Fruit fly (Drosophila melanogaster) whole organism, embryonic: ENCODE measurements around the gene CaMKII.

ENCODE experiments used
- Antp ChIP-seq: fragments of 200-800 bp; sonication (Bioruptor generic); optimal IDR thresholded peaks from 3 replicates; lab custom pipeline; 2016; ENCODE audit warnings: missing biosample characterization, missing genetic modification characterization
- Atf-2 ChIP-seq: fragments of 200-800 bp; sonication (Bioruptor generic); optimal IDR thresholded peaks from 2 replicates; lab custom pipeline; 2016; ENCODE audit warnings: missing biosample characterization, missing genetic modification characterization
- Bgb ChIP-seq: fragments of 200-800 bp; sonication (Bioruptor generic); IDR thresholded peaks from 2 replicates; pipeline ENCODE4 v1.3.6; 2022; ENCODE audit warnings: missing biosample characterization, missing genetic modification characterization; ENCODE audit not compliant: partially characterized antibody
- CG10366 ChIP-seq: fragments of 200-800 bp; sonication (Bioruptor generic); IDR thresholded peaks from 2 replicates; pipeline ENCODE4 v1.3.6; 2022; ENCODE audit warnings: missing biosample characterization, missing genetic modification characterization
- CG11723 ChIP-seq: fragments of 200-800 bp; sonication (Bioruptor generic); optimal IDR thresholded peaks from 2 replicates; lab custom pipeline; 2017; ENCODE audit warnings: missing biosample characterization, mild to moderate bottlenecking, missing genetic modification characterization
- CG12071 ChIP-seq: fragments of 200-800 bp; sonication (Bioruptor generic); optimal IDR thresholded peaks from 3 replicates; lab custom pipeline; 2018; ENCODE audit warnings: missing biosample characterization, mild to moderate bottlenecking, missing genetic modification characterization
- CG13287 ChIP-seq: fragments of 200-800 bp; sonication (Bioruptor generic); IDR thresholded peaks from 2 replicates; pipeline ENCODE4 v1.3.6; 2022; ENCODE audit warnings: missing biosample characterization, missing genetic modification characterization; ENCODE audit not compliant: partially characterized antibody
- CG15011 ChIP-seq: fragments of 200-800 bp; sonication (Bioruptor generic); optimal IDR thresholded peaks from 3 replicates; lab custom pipeline; 2018; ENCODE audit warnings: missing biosample characterization, mild to moderate bottlenecking, missing genetic modification characterization
- CG1529 ChIP-seq: fragments of 200-800 bp; sonication (Bioruptor generic); optimal IDR thresholded peaks from 3 replicates; lab custom pipeline; 2018; ENCODE audit warnings: missing biosample characterization, missing genetic modification characterization
- CG1792 ChIP-seq: fragments of 200-800 bp; sonication (Bioruptor generic); optimal IDR thresholded peaks from 2 replicates; lab custom pipeline; 2016; ENCODE audit warnings: missing biosample characterization, missing genetic modification characterization
- CG2120 ChIP-seq: fragments of 200-800 bp; sonication (Bioruptor generic); optimal IDR thresholded peaks from 3 replicates; lab custom pipeline; 2016; ENCODE audit warnings: missing biosample characterization, missing genetic modification characterization
- CG2199 ChIP-seq: fragments of 200-800 bp; sonication (Bioruptor generic); IDR thresholded peaks from 3 replicates; pipeline ENCODE4 v1.3.6; 2022; ENCODE audit warnings: missing biosample characterization, missing genetic modification characterization
- CG30020 ChIP-seq: fragments of 200-800 bp; optimal IDR thresholded peaks from 2 replicates; lab custom pipeline; 2019; ENCODE audit warnings: missing biosample characterization, mild to moderate bottlenecking, missing genetic modification characterization, moderate library complexity
- CG30431 ChIP-seq: fragments of 200-800 bp; sonication (Bioruptor generic); optimal IDR thresholded peaks from 2 replicates; lab custom pipeline; 2017; ENCODE audit warnings: missing biosample characterization, missing genetic modification characterization
- CG5180 ChIP-seq: fragments of 200-800 bp; sonication (Bioruptor generic); optimal IDR thresholded peaks from 3 replicates; lab custom pipeline; 2017; ENCODE audit warnings: missing biosample characterization, missing genetic modification characterization, mild to moderate bottlenecking, moderate library complexity, missing genetic modification reagents
- CG6813 ChIP-seq: fragments of 200-800 bp; sonication (Bioruptor generic); optimal IDR thresholded peaks from 2 replicates; lab custom pipeline; 2017; ENCODE audit warnings: missing biosample characterization, missing genetic modification characterization, mild to moderate bottlenecking, moderate library complexity, missing genetic modification reagents
- CG6854 ChIP-seq: fragments of 200-800 bp; sonication (Bioruptor generic); optimal IDR thresholded peaks from 3 replicates; lab custom pipeline; 2017; ENCODE audit warnings: missing biosample characterization, mild to moderate bottlenecking, missing genetic modification characterization
- CG7357 ChIP-seq: fragments of 200-800 bp; sonication (Bioruptor generic); IDR thresholded peaks from 3 replicates; pipeline ENCODE4 v1.3.6; 2022; ENCODE audit warnings: missing biosample characterization, missing genetic modification characterization
- CG7987 ChIP-seq: fragments of 200-800 bp; sonication (Bioruptor generic); optimal IDR thresholded peaks from 2 replicates; lab custom pipeline; 2018; ENCODE audit warnings: missing biosample characterization, mild to moderate bottlenecking, missing genetic modification characterization, moderate library complexity
- CG9609 ChIP-seq: fragments of 200-800 bp; sonication (Bioruptor generic); optimal IDR thresholded peaks from 3 replicates; lab custom pipeline; 2016; ENCODE audit warnings: missing biosample characterization, missing genetic modification characterization
- CG9727 ChIP-seq: fragments of 200-800 bp; sonication (Bioruptor generic); optimal IDR thresholded peaks from 3 replicates; lab custom pipeline; 2017; ENCODE audit warnings: missing biosample characterization, mild to moderate bottlenecking, missing genetic modification characterization
- Chrac-16 ChIP-seq: fragments of 200-800 bp; sonication (Bioruptor generic); optimal IDR thresholded peaks from 3 replicates; lab custom pipeline; 2016; ENCODE audit warnings: missing biosample characterization, missing genetic modification characterization
- Dbx ChIP-seq: fragments of 200-800 bp; sonication (Bioruptor generic); IDR thresholded peaks from 3 replicates; pipeline ENCODE4 v1.3.6; 2022; ENCODE audit warnings: missing biosample characterization, missing genetic modification characterization
- Dip3 ChIP-seq: fragments of 200-800 bp; sonication (Bioruptor generic); optimal IDR thresholded peaks from 3 replicates; lab custom pipeline; 2016; ENCODE audit warnings: missing biosample characterization, missing genetic modification characterization
- Gug ChIP-seq: fragments of 200-800 bp; sonication (Bioruptor generic); IDR thresholded peaks from 4 replicates; pipeline ENCODE4 v1.3.6; 2022; ENCODE audit warnings: missing biosample characterization, missing genetic modification characterization
- HmgD ChIP-seq: fragments of 200-800 bp; sonication (Bioruptor generic); optimal IDR thresholded peaks from 3 replicates; lab custom pipeline; 2016; ENCODE audit warnings: missing biosample characterization, missing genetic modification characterization
- Hr51 ChIP-seq, 2 experiments: fragments of 200-800 bp; sonication (Bioruptor generic); optimal IDR thresholded peaks; 2 replicates in 1 of 2; 3 replicates in 1 of 2; lab custom pipeline; 2016 to 2018; ENCODE audit warnings: missing biosample characterization in 2 of 2, missing genetic modification characterization in 2 of 2, mild to moderate bottlenecking in 1 of 2, moderate library complexity in 1 of 2
- Lim3 ChIP-seq: fragments of 200-800 bp; sonication (Bioruptor generic); IDR thresholded peaks from 2 replicates; pipeline ENCODE4 v1.3.6; 2022; ENCODE audit warnings: missing biosample characterization, missing genetic modification characterization
- NC2α ChIP-seq: fragments of 200-800 bp; sonication (Bioruptor generic); optimal IDR thresholded peaks from 2 replicates; lab custom pipeline; 2016; ENCODE audit warnings: missing biosample characterization, missing genetic modification characterization
- Optix ChIP-seq: fragments of 200-800 bp; sonication (Bioruptor generic); IDR thresholded peaks from 3 replicates; pipeline ENCODE4 v1.3.6; 2022; ENCODE audit warnings: missing biosample characterization, missing genetic modification characterization
- Usf ChIP-seq: fragments of 200-800 bp; sonication (Bioruptor generic); optimal IDR thresholded peaks from 2 replicates; lab custom pipeline; 2017; ENCODE audit warnings: missing genotype, missing biosample characterization, missing genetic modification characterization
- Xbp1 ChIP-seq: fragments of 200-800 bp; sonication (Bioruptor generic); optimal IDR thresholded peaks from 3 replicates; lab custom pipeline; 2016; ENCODE audit warnings: missing biosample characterization, mild to moderate bottlenecking, missing genetic modification characterization
- abd-A ChIP-seq: fragments of 200-800 bp; sonication (Bioruptor generic); optimal IDR thresholded peaks from 3 replicates; lab custom pipeline; 2019; ENCODE audit warnings: missing biosample characterization, mild to moderate bottlenecking, missing genetic modification characterization, moderate library complexity
- cato ChIP-seq: fragments of 200-800 bp; sonication (Bioruptor generic); optimal IDR thresholded peaks from 2 replicates; lab custom pipeline; 2016; ENCODE audit warnings: missing biosample characterization, missing genetic modification characterization, borderline replicate concordance
- dmrt11E ChIP-seq: fragments of 200-800 bp; sonication (Bioruptor generic); optimal IDR thresholded peaks from 3 replicates; lab custom pipeline; 2018; ENCODE audit warnings: missing biosample characterization, mild to moderate bottlenecking, missing genetic modification characterization, moderate library complexity
- fd3F ChIP-seq: fragments of 200-800 bp; sonication (Bioruptor generic); optimal IDR thresholded peaks from 2 replicates; lab custom pipeline; 2018; ENCODE audit warnings: missing biosample characterization, mild to moderate bottlenecking, missing genetic modification characterization, moderate library complexity
- fd64A ChIP-seq: fragments of 200-800 bp; sonication (Bioruptor generic); optimal IDR thresholded peaks from 3 replicates; lab custom pipeline; 2018; ENCODE audit warnings: missing biosample characterization, mild to moderate bottlenecking, missing genetic modification characterization
- gcm ChIP-seq: fragments of 200-800 bp; sonication (Bioruptor generic); optimal IDR thresholded peaks from 2 replicates; lab custom pipeline; 2019; ENCODE audit warnings: missing biosample characterization, mild to moderate bottlenecking, missing genetic modification characterization, moderate library complexity
- gro ChIP-seq: fragments of 200-800 bp; sonication (Bioruptor generic); optimal IDR thresholded peaks from 2 replicates; lab custom pipeline; 2016; ENCODE audit warnings: missing biosample characterization, missing genetic modification characterization
- ind ChIP-seq: fragments of 200-800 bp; sonication (Bioruptor generic); optimal IDR thresholded peaks from 3 replicates; lab custom pipeline; 2016; ENCODE audit warnings: missing biosample characterization, missing genetic modification characterization
- lilli ChIP-seq: fragments of 200-800 bp; sonication (Bioruptor generic); optimal IDR thresholded peaks from 3 replicates; lab custom pipeline; 2016; ENCODE audit warnings: missing biosample characterization, missing genetic modification characterization
- lmd ChIP-seq: fragments of 200-800 bp; sonication (Bioruptor generic); IDR thresholded peaks from 2 replicates; pipeline ENCODE4 v1.3.6; 2022; ENCODE audit warnings: missing biosample characterization, missing genetic modification characterization
- lola ChIP-seq, 3 experiments: fragments of >200 bp in 2 of 3; fragments of 200-800 bp in 1 of 3; sonication (Bioruptor generic) in 1 of 3; optimal IDR thresholded peaks; 2 replicates each; lab custom pipeline; 2017 to 2019; ENCODE audit warnings: missing biosample characterization in 3 of 3, missing genetic modification characterization in 3 of 3, mild to moderate bottlenecking in 1 of 3, moderate library complexity in 1 of 3
- nau ChIP-seq: fragments of 200-800 bp; sonication (Bioruptor generic); optimal IDR thresholded peaks from 3 replicates; lab custom pipeline; 2017; ENCODE audit warnings: missing biosample characterization, mild to moderate bottlenecking, missing genetic modification characterization, missing genetic modification reagents
- pum ChIP-seq: fragments of 200-800 bp; sonication (Bioruptor generic); optimal IDR thresholded peaks from 2 replicates; lab custom pipeline; 2016; ENCODE audit warnings: missing biosample characterization, missing genetic modification characterization
- sens ChIP-seq: fragments of 200-800 bp; sonication (Bioruptor generic); peaks from one replicate; lab custom pipeline; 2016; ENCODE audit warnings: missing biosample characterization, missing genetic modification characterization
- sug ChIP-seq: fragments of 200-800 bp; optimal IDR thresholded peaks from 2 replicates; lab custom pipeline; 2019; ENCODE audit warnings: missing biosample characterization, mild to moderate bottlenecking, missing genetic modification characterization, moderate library complexity
- trem ChIP-seq: fragments of 200-800 bp; optimal IDR thresholded peaks from 3 replicates; lab custom pipeline; 2019; ENCODE audit warnings: missing biosample characterization, mild to moderate bottlenecking, missing genetic modification characterization, moderate library complexity
- wek ChIP-seq: fragments of 200-800 bp; sonication (Bioruptor generic); optimal IDR thresholded peaks from 3 replicates; lab custom pipeline; 2018; ENCODE audit warnings: missing biosample characterization, mild to moderate bottlenecking, missing genetic modification characterization, moderate library complexity

CaMKII gene

DNA sequence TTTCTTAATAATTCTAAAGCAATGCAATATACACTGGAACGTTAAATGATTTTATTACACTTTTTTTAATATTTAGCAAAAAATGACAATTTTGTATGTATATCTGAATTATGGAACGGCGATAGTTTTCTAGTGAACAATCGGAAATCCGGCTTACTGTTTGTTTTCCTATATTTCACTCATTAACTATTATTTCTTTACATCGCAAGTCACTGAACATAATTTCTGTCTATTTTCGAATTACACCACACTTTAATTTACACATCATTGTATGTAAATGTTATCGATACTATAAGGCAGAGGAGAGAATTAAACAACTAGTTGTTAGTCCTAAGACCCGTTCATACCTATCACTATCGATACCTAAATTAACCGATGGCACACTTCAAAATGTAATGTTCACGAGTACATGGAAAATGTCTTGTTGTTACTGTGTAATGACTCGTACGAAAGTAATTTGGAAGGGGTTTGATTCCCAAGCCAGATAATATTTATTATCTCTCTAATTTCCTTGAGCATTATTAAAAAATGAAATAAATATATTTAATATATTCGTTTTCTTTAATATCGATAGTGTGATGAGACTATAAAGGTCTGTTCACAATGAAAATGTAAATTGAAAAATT lies 26.6 kb downstream of the CaMKII start, which contains the start of gene PlexA (continued):
- peak; percentile 18 to 84 for TF ChIP-seq Hr51 (GFP tag; optimal IDR thresholded peaks at IDR 0.05; lab: Kevin White, UChicago)
- peak; percentile 79 for TF ChIP-seq trem (tag; lab: Kevin White, UChicago)
- peak; percentile 78 for TF ChIP-seq CG9727 (GFP tag; lab: Kevin White, UChicago)
- peak; percentile 99 for TF ChIP-seq CG7357
- peak; percentile 93 for TF ChIP-seq dmrt11E
- peak; percentile 48 for TF ChIP-seq CG13287 (GFP tag; lab: Robert Waterston, UW)
- no peak for TF ChIP-seq CG1792 (GFP tag; lab: Kevin White, UChicago)
- no peak; the same call in 1 of the 2 replicates for TF ChIP-seq Lim3 (GFP tag; lab: Robert Waterston, UW)
- no peak for TF ChIP-seq fd64A
- TF ChIP-seq CG2199 (GFP tag; lab: Robert Waterston, UW) = peak; percentile 77; the same call in 2 of the 3 replicates
- peak; percentile 88 for TF ChIP-seq sens (GFP tag; lab: Kevin White, UChicago)
- TF ChIP-seq CG5180 (GFP tag; lab: Kevin White, UChicago) = no peak
- peak; percentile 93 for TF ChIP-seq fd3F (GFP tag; lab: Kevin White, UChicago)
- no peak for TF ChIP-seq CG6854
- TF ChIP-seq Chrac-16 (GFP tag; lab: Kevin White, UChicago) = peak; percentile 89
- TF ChIP-seq CG9609 (GFP tag; lab: Kevin White, UChicago) = peak; percentile 70
- peak; percentile 86 for TF ChIP-seq cato (GFP tag; lab: Kevin White, UChicago)
- TF ChIP-seq CG11723 (GFP tag; lab: Kevin White, UChicago) = peak; percentile 96
- TF ChIP-seq CG30020 = peak; percentile 100
- TF ChIP-seq HmgD (GFP tag; lab: Kevin White, UChicago) = peak; percentile 44
- peak; percentile 95 for TF ChIP-seq CG10366
- peak; percentile 93 for TF ChIP-seq Xbp1 (GFP tag; lab: Kevin White, UChicago)
- TF ChIP-seq lmd (GFP tag; lab: Robert Waterston, UW) = peak; percentile 97
- peak; percentile 73 for TF ChIP-seq Bgb
- TF ChIP-seq ind = peak; percentile 92
- peak; percentile 70 for TF ChIP-seq Dip3 (GFP tag; lab: Kevin White, UChicago)
- peak; percentile 51 for TF ChIP-seq pum (GFP tag; lab: Kevin White, UChicago)
- TF ChIP-seq CG7987 (GFP tag; lab: Kevin White, UChicago) = peak; percentile 30
- TF ChIP-seq NC2α (GFP tag; lab: Kevin White, UChicago) = no peak
- peak; percentile 59 for TF ChIP-seq CG15011 (GFP tag; lab: Kevin White, UChicago)
- peak in 2 of 3 experiments; percentile 76 to 83 for TF ChIP-seq lola (GFP tag; optimal IDR thresholded peaks at IDR 0.05; lab: Kevin White, UChicago)
- TF ChIP-seq sug (tag; lab: Kevin White, UChicago) = peak; percentile 83
- peak; percentile 53 for TF ChIP-seq gro (GFP tag; lab: Kevin White, UChicago)
- TF ChIP-seq gcm (GFP tag; lab: Kevin White, UChicago) = peak; percentile 29
- peak; percentile 5 for TF ChIP-seq CG6813 (GFP tag; lab: Kevin White, UChicago)
- TF ChIP-seq Optix (GFP tag; lab: Robert Waterston, UW) = no peak; the same call in 2 of the 3 replicates
- TF ChIP-seq nau (GFP tag; lab: Kevin White, UChicago) = no peak
- peak; percentile 72 for TF ChIP-seq lilli (GFP tag; lab: Kevin White, UChicago)
- peak; percentile 80 for TF ChIP-seq CG2120 (GFP tag; lab: Kevin White, UChicago)
- no peak for TF ChIP-seq CG12071 (GFP tag; lab: Kevin White, UChicago)
- peak; percentile 92 for TF ChIP-seq CG30431 (GFP tag; lab: Kevin White, UChicago)
- no peak for TF ChIP-seq abd-A
- peak; percentile 95 for TF ChIP-seq Dbx
- TF ChIP-seq CG1529 (GFP tag; lab: Kevin White, UChicago) = peak; percentile 61
- TF ChIP-seq wek = peak; percentile 43
- TF ChIP-seq Atf-2 (GFP tag; lab: Kevin White, UChicago) = peak; percentile 7
- TF ChIP-seq Gug = peak; percentile 96
- peak; percentile 92 for TF ChIP-seq Usf (GFP tag; lab: Kevin White, UChicago)
- TF ChIP-seq Antp (GFP tag; lab: Kevin White, UChicago) = peak; percentile 62
